Worm (Caenorhabditis elegans) whole organism, midembryonic: ENCODE measurements around the gene col-151.

Experiments used
- T22C8.4 ChIP-seq: fragments of 200-800 bp; sonication (Bioruptor generic); IDR thresholded peaks from 2 replicates; pipeline ENCODE4 v1.3.6; 2022; ENCODE audit warnings: missing genetic modification characterization, missing compliant biosample characterization
- cog-1 ChIP-seq: sonication (generic microtip); optimal IDR thresholded peaks from 2 replicates; lab custom pipeline; 2016; ENCODE audit warnings: missing genetic modification characterization, missing compliant biosample characterization
- flt-1 ChIP-seq: fragments of 200-800 bp; sonication (Bioruptor generic); IDR thresholded peaks from 2 replicates; pipeline ENCODE4 v1.3.6; 2022; ENCODE audit warnings: missing genetic modification characterization, missing compliant biosample characterization
- klf-2 ChIP-seq: fragments of 200-800 bp; sonication (Bioruptor generic); conservative IDR thresholded peaks from 2 replicates; pipeline ENCODE4 v1.3.6; 2022; ENCODE audit warnings: missing genetic modification reagents, missing genetic modification characterization, missing compliant biosample characterization
- med-1 ChIP-seq: sonication (generic microtip); optimal IDR thresholded peaks from 2 replicates; lab custom pipeline; 2017; ENCODE audit warnings: missing genetic modification characterization, mild to moderate bottlenecking, missing compliant biosample characterization, antibody characterized with exemption, missing genetic modification reagents; ENCODE audit not compliant: insufficient read depth
- ref-1 ChIP-seq: fragments of 200-800 bp; sonication (Bioruptor generic); conservative IDR thresholded peaks from 2 replicates; pipeline ENCODE4 v1.3.6; 2022; ENCODE audit warnings: missing genetic modification reagents, missing genetic modification characterization, missing compliant biosample characterization
- tab-1 ChIP-seq: fragments of 200-800 bp; sonication (Bioruptor generic); IDR thresholded peaks from 2 replicates; pipeline ENCODE4 v1.3.6; 2022; ENCODE audit warnings: missing genetic modification characterization, missing compliant biosample characterization
- ztf-23 ChIP-seq: fragments of 200-800 bp; sonication (Bioruptor generic); IDR thresholded peaks from 2 replicates; pipeline ENCODE4 v1.3.6; 2022; ENCODE audit warnings: missing genetic modification reagents, missing genetic modification characterization, missing compliant biosample characterization
- ztf-29 ChIP-seq: fragments of 200-800 bp; sonication (Bioruptor generic); IDR thresholded peaks from 2 replicates; pipeline ENCODE4 v1.3.6; 2022; ENCODE audit warnings: missing genetic modification reagents, missing genetic modification characterization, missing compliant biosample characterization

The col-151 gene

ce11 chrV:10404701-10405100 lies 9.7 kb upstream of the col-151 start:
- TF ChIP-seq flt-1 (no peak), med-1 (GFP tag; lab: Kevin White, UChicago) (no peak), ztf-29 (GFP tag; lab: Robert Waterston, UW) (no peak), cog-1 (no peak), T22C8.4 (GFP tag; lab: Robert Waterston, UW) (no peak), ref-1 (GFP tag; lab: Robert Waterston, UW) (no peak), ztf-23 (GFP tag; lab: Robert Waterston, UW) (no peak)

- TF ChIP-seq T22C8.4 (GFP tag; lab: Robert Waterston, UW) (no peak), cog-1 (no peak), ref-1 (GFP tag; lab: Robert Waterston, UW) (no peak), tab-1 (no peak), flt-1 (no peak), ztf-23 (GFP tag; lab: Robert Waterston, UW) (no peak), ztf-29 (GFP tag; lab: Robert Waterston, UW) (no peak)
Measured at ce11 chrV:10402804-10403203, 7.8 kb upstream of the col-151 start, which contains the start of gene F15H10.8. Gene F15H10.8 (minus strand): TSS chrV:10402904.

- TF ChIP-seq ztf-23 (GFP tag; lab: Robert Waterston, UW), result no peak
- TF ChIP-seq med-1 (GFP tag; lab: Kevin White, UChicago), result no peak
- no peak for TF ChIP-seq T22C8.4 (GFP tag; lab: Robert Waterston, UW)
- no peak for TF ChIP-seq tab-1
- TF ChIP-seq klf-2 (GFP tag; lab: Robert Waterston, UW), result no peak
- no peak for TF ChIP-seq ref-1 (GFP tag; lab: Robert Waterston, UW)
- TF ChIP-seq ztf-29 (GFP tag; lab: Robert Waterston, UW), result no peak
- no peak for TF ChIP-seq flt-1
- TF ChIP-seq cog-1, result no peak
Measured at ce11 chrV:10399290-10399689, 4.3 kb upstream of the col-151 start.

- TF ChIP-seq tab-1, result no peak
- TF ChIP-seq ref-1 (GFP tag; lab: Robert Waterston, UW), result no peak
- TF ChIP-seq flt-1, result no peak
- TF ChIP-seq klf-2 (GFP tag; lab: Robert Waterston, UW), result no peak
- no peak for TF ChIP-seq med-1 (GFP tag; lab: Kevin White, UChicago)
- no peak for TF ChIP-seq cog-1
- no peak for TF ChIP-seq ztf-29 (GFP tag; lab: Robert Waterston, UW)
- TF ChIP-seq ztf-23 (GFP tag; lab: Robert Waterston, UW), result no peak
Measured at ce11 chrV:10398431-10398830, 3.4 kb upstream of the col-151 start, which contains the start of gene ugt-2. Gene ugt-2 (plus strand): TSS chrV:10398801.

- no peak for TF ChIP-seq ref-1 (GFP tag; lab: Robert Waterston, UW)
Measured at ce11 chrV:10393708-10394107, 1.3 kb downstream of the col-151 start.

ce11 chrV:10388318-10388717 lies 6.7 kb downstream of the col-151 start, which contains the start of gene AC3.5:
Gene AC3.5 (plus strand): TSS chrV:10388527.
- TF ChIP-seq tab-1, result no peak
- TF ChIP-seq ztf-29 (GFP tag; lab: Robert Waterston, UW), result no peak
- no peak for TF ChIP-seq cog-1
- no peak for TF ChIP-seq ref-1 (GFP tag; lab: Robert Waterston, UW)
- no peak for TF ChIP-seq klf-2 (GFP tag; lab: Robert Waterston, UW)
- no peak for TF ChIP-seq med-1 (GFP tag; lab: Kevin White, UChicago)
- no peak for TF ChIP-seq flt-1
- no peak for TF ChIP-seq ztf-23 (GFP tag; lab: Robert Waterston, UW)
- TF ChIP-seq T22C8.4 (GFP tag; lab: Robert Waterston, UW), result no peak

- no peak for TF ChIP-seq ztf-29 (GFP tag; lab: Robert Waterston, UW)
- TF ChIP-seq tab-1, result no peak
- TF ChIP-seq T22C8.4 (GFP tag; lab: Robert Waterston, UW), result no peak
- TF ChIP-seq flt-1, result no peak
- no peak for TF ChIP-seq ztf-23 (GFP tag; lab: Robert Waterston, UW)
- TF ChIP-seq cog-1, result no peak
- TF ChIP-seq klf-2 (GFP tag; lab: Robert Waterston, UW), result no peak
- no peak for TF ChIP-seq med-1 (GFP tag; lab: Kevin White, UChicago)
- no peak for TF ChIP-seq ref-1 (GFP tag; lab: Robert Waterston, UW)
Measured at ce11 chrV:10387412-10387811, 7.6 kb downstream of the col-151 start.

ce11 chrV:10383950-10384349 lies 11.1 kb downstream of the col-151 start, which contains the start of gene spe-10:
Gene spe-10 (plus strand): TSS chrV:10384250.
- no peak for TF ChIP-seq T22C8.4 (GFP tag; lab: Robert Waterston, UW)
- TF ChIP-seq ztf-29 (GFP tag; lab: Robert Waterston, UW), result no peak
- TF ChIP-seq flt-1, result no peak
- TF ChIP-seq tab-1, result no peak
- no peak for TF ChIP-seq med-1 (GFP tag; lab: Kevin White, UChicago)
- no peak for TF ChIP-seq ref-1 (GFP tag; lab: Robert Waterston, UW)
- no peak for TF ChIP-seq klf-2 (GFP tag; lab: Robert Waterston, UW)
- TF ChIP-seq ztf-23 (GFP tag; lab: Robert Waterston, UW), result no peak
- TF ChIP-seq cog-1, result no peak

ce11 chrV:10382142-10382541 lies 12.9 kb downstream of the col-151 start, which contains the start of gene pqn-2:
Gene pqn-2 (plus strand): TSS chrV:10382442.
- TF ChIP-seq med-1 (GFP tag; lab: Kevin White, UChicago), result no peak
- no peak for TF ChIP-seq ztf-23 (GFP tag; lab: Robert Waterston, UW)
- no peak for TF ChIP-seq klf-2 (GFP tag; lab: Robert Waterston, UW)
- no peak for TF ChIP-seq cog-1
- no peak for TF ChIP-seq flt-1
- TF ChIP-seq tab-1, result no peak
- TF ChIP-seq ztf-29 (GFP tag; lab: Robert Waterston, UW), result no peak
- TF ChIP-seq ref-1 (GFP tag; lab: Robert Waterston, UW), result no peak
- no peak for TF ChIP-seq T22C8.4 (GFP tag; lab: Robert Waterston, UW)

- TF ChIP-seq ztf-23 (GFP tag; lab: Robert Waterston, UW), result no peak
- TF ChIP-seq ref-1 (GFP tag; lab: Robert Waterston, UW), result no peak
- no peak for TF ChIP-seq tab-1
Measured at ce11 chrV:10381726-10382125, 13.3 kb downstream of the col-151 start, which contains the start of gene abu-1. Gene abu-1 (minus strand): TSS chrV:10381826.
